Worm (Caenorhabditis elegans): ENCODE results near the gene nhr-55.

The nhr-55 gene

DNA sequence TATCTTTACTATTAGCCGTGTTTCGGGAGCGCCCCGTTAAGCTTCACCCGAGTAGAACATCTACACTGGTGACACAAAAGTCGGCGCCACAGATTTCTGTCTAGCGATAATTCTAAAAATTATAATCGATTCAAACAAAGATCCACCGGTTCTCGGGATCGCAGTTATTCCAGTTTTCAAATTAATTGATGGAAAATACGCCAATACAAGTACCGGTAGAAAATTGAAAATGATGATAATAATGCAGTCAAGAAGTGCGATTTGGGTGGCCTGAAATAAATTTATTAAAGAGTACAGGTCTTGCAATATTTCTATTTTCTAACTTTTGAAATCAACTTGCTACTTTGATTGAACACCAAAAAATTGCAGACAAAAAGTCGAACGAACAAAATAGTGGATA, 10.5 kb upstream of the nhr-55 start:
- TF ChIP-seq aly-2 (tag; optimal IDR thresholded peaks at IDR 0.05) = no peak
- no peak for TF ChIP-seq nhr-12 (tag; optimal IDR thresholded peaks at IDR 0.05)
- TF ChIP-seq jun-1 (tag; optimal IDR thresholded peaks at IDR 0.05) = no peak
- no peak for TF ChIP-seq unc-62 (GFP tag; optimal IDR thresholded peaks at IDR 0.05)
- TF ChIP-seq fos-1 (tag; optimal IDR thresholded peaks at IDR 0.05) = no peak
- no peak for TF ChIP-seq ZK546.5 (tag; optimal IDR thresholded peaks at IDR 0.05)
- no peak for TF ChIP-seq ceh-16 (tag; optimal IDR thresholded peaks at IDR 0.05)
- TF ChIP-seq daf-12 (tag; optimal IDR thresholded peaks at IDR 0.05) = no peak
- TF ChIP-seq nhr-43 (tag; optimal IDR thresholded peaks at IDR 0.05; ENCODE audit: poor library complexity, severe bottlenecking) = no peak
- no peak for TF ChIP-seq zag-1 (tag; optimal IDR thresholded peaks at IDR 0.05)
- TF ChIP-seq elt-3 (tag; optimal IDR thresholded peaks at IDR 0.05) = no peak
- no peak for TF ChIP-seq lin-39 (tag; optimal IDR thresholded peaks at IDR 0.05)
- TF ChIP-seq unc-39 (tag; optimal IDR thresholded peaks at IDR 0.05) = no peak
- TF ChIP-seq ceh-28 (tag; optimal IDR thresholded peaks at IDR 0.05) = no peak
- TF ChIP-seq mml-1 (tag; optimal IDR thresholded peaks at IDR 0.05) = no peak
- TF ChIP-seq nhr-25 (tag; optimal IDR thresholded peaks at IDR 0.05) = no peak
- no peak for TF ChIP-seq skn-1 (tag; optimal IDR thresholded peaks at IDR 0.05)
- no peak for TF ChIP-seq fkh-10 (GFP tag; optimal IDR thresholded peaks at IDR 0.05)
- no peak for TF ChIP-seq nhr-76 (tag; optimal IDR thresholded peaks at IDR 0.05)

DNA sequence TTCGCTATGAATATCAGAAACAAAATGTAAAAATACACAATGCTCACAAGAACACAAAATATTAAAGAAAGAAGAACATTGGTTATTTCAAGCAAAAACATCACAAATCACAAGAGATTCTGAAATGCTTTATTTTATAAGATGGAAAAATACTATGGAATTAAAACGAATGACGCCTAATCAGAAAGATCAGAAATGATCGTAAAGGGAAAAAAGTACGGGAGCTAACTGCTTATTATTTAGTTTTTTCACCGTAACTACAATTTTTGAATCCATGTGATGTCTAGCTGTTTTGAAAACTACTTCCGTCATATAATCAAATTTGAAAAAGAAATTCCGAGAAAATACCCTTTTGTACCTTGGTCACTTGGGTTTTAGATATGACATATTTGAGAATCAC, 9.5 kb upstream of the nhr-55 start, which contains the start of gene srbc-57:
Gene srbc-57 (minus strand): TSS at position 101 of the 400 bp plus-strand sequence.
- TF ChIP-seq elt-2 (tag; optimal IDR thresholded peaks at IDR 0.05) = no peak
- no peak for TF ChIP-seq nhr-237 (tag; optimal IDR thresholded peaks at IDR 0.05)
- TF ChIP-seq mdl-1 (tag; optimal IDR thresholded peaks at IDR 0.05) = no peak
- no peak for TF ChIP-seq hmg-11 (tag; optimal IDR thresholded peaks at IDR 0.05)
- TF ChIP-seq unc-39 (tag; optimal IDR thresholded peaks at IDR 0.05) = no peak
- TF ChIP-seq lin-15B (tag; optimal IDR thresholded peaks at IDR 0.05) = no peak
- no peak for TF ChIP-seq nhr-43 (tag; optimal IDR thresholded peaks at IDR 0.05; ENCODE audit: poor library complexity, severe bottlenecking)
- TF ChIP-seq fos-1 (tag; optimal IDR thresholded peaks at IDR 0.05) = no peak
- TF ChIP-seq lsy-12 (tag; optimal IDR thresholded peaks at IDR 0.05) = no peak
- no peak for TF ChIP-seq nhr-25 (tag; optimal IDR thresholded peaks at IDR 0.05)
- no peak for TF ChIP-seq egl-5 (tag; optimal IDR thresholded peaks at IDR 0.05)
- TF ChIP-seq snpc-4 (tag; optimal IDR thresholded peaks at IDR 0.05) = no peak
- TF ChIP-seq nhr-77 (tag; optimal IDR thresholded peaks at IDR 0.05) = no peak

DNA sequence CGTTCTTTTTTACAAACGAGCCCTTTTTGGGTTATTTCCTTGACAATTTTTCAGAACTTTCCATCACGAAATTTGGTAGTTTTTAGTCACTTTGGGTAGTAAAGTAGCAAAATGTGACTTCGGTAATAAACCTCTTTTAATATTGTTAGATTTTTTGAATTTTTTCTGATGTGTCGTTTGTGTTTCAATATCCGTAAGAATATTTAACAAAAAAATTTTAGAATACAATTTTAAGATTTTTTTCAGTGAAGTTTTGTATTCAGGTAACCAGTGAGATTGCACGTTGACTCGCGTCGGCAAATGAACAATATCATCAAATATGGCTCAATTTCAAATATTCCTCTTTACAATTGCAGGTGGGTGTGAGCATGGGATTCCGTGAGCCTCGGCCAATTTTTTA, 5.4 kb upstream of the nhr-55 start, which contains the start of gene srt-31:
Gene srt-31 (plus strand): TSS at position 301 of the 400 bp plus-strand sequence.
- TF ChIP-seq elt-2 (tag; optimal IDR thresholded peaks at IDR 0.05) (no peak), elt-3 (tag; optimal IDR thresholded peaks at IDR 0.05) (no peak), lin-39 (tag; optimal IDR thresholded peaks at IDR 0.05) (no peak), nhr-237 (tag; optimal IDR thresholded peaks at IDR 0.05) (no peak)

DNA sequence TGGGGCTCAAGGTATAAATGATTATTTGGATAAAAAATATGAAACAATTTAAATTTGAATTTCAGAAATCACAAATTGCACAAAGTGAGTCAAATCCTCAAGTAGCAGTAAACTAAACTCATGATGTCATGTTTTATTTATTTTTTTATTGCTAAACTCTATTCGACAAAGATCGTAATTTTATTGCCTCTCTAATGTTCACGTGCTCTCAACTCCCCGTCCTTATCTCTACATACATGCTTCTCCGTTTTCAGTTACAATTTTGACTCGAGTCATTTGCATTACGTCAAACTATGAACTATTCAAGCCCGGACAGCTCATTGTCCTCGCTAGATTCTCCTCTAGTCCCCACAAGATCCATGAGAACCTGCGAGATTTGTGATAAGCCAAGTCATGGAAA, 3.4 kb upstream of the nhr-55 start, which contains the start of gene nhr-99:
Gene nhr-99 (plus strand): TSS at position 263 of the 400 bp plus-strand sequence.
- peak; percentile 38 for TF ChIP-seq pha-4 (tag; optimal IDR thresholded peaks at IDR 0.05)
- peak; percentile 85 for TF ChIP-seq pqm-1 (tag; optimal IDR thresholded peaks at IDR 0.05)
- TF ChIP-seq jun-1 (tag; optimal IDR thresholded peaks at IDR 0.05) = peak; percentile 62
- no peak for TF ChIP-seq R02D3.7 (tag; optimal IDR thresholded peaks at IDR 0.05)
- no peak for TF ChIP-seq ZK546.5 (tag; optimal IDR thresholded peaks at IDR 0.05)
- TF ChIP-seq elt-3 (tag; optimal IDR thresholded peaks at IDR 0.05) = no peak
- peak; percentile 73 for TF ChIP-seq elt-2 (tag; optimal IDR thresholded peaks at IDR 0.05)
- TF ChIP-seq ceh-82 (tag; optimal IDR thresholded peaks at IDR 0.05) = no peak

DNA sequence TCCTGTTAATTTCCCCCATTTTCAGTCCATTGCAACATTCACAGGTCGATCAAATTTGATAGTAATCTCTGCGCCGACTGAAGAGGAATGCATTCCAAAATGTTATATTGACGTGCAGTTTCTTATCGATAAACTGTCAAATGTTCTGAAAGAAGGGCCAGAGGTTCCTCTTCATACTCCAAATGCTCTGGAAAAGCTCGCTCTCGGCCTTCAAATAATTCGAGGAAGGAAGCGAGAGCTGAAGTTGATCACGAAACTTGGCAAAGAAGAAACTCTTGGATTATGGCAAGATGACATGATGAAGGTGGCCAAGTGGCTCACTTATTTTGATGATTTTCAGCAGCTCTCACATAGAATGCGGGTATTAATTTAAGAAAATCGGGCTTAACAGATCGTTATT, 1.1 kb downstream of the nhr-55 start:
- TF ChIP-seq unc-62 (GFP tag; optimal IDR thresholded peaks at IDR 0.05) = no peak

DNA sequence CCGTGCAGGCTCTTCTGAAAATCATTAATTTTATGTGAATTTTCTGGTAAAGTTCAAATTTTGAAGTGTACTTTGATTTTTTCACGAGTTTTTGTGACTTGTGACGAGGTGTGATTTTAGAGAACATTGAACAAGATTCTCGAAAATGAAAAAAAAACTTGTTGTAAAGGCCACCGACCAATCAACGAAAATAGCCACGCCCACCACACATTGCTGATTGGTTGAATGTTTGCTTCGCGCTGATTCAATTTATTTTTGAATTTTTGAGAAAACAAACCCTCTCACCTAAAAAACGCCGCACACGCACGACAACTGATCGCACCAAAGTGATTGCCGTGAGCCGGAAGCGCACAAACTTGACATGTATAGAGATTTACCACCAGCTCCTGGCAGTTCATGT, 4.9 kb downstream of the nhr-55 start:
- TF ChIP-seq pqm-1 (tag; optimal IDR thresholded peaks at IDR 0.05) = peak; percentile 0
- TF ChIP-seq elt-1 (tag; optimal IDR thresholded peaks at IDR 0.05) = no peak
- TF ChIP-seq nhr-43 (tag; optimal IDR thresholded peaks at IDR 0.05; ENCODE audit: poor library complexity, severe bottlenecking) = no peak
- no peak for TF ChIP-seq hmg-11 (tag; optimal IDR thresholded peaks at IDR 0.05)
- peak; percentile 74 for TF ChIP-seq nfya-1 (tag; optimal IDR thresholded peaks at IDR 0.05; ENCODE audit: insufficient read depth)

Measured in whole organism, L3 larva.